Worm (Caenorhabditis elegans) whole organism, L4 larva: ENCODE measurements around the gene ins-7.

Source experiments
- T26A8.4 ChIP-seq: fragments of 200-800 bp; sonication (Bioruptor generic); IDR thresholded peaks from 2 replicates; pipeline ENCODE4 v1.3.6; 2022; ENCODE audit warnings: missing genetic modification characterization, missing compliant biosample characterization
- madf-9 ChIP-seq: fragments of 200-800 bp; sonication (Bioruptor generic); conservative IDR thresholded peaks from 2 replicates; pipeline ENCODE4 v1.3.6; 2022; ENCODE audit warnings: missing genetic modification reagents, missing genetic modification characterization, missing compliant biosample characterization
- nhr-25 ChIP-seq: sonication (generic microtip); optimal IDR thresholded peaks from 2 replicates; lab custom pipeline; 2017; ENCODE audit warnings: missing genetic modification characterization, mild to moderate bottlenecking, missing compliant biosample characterization, antibody characterized with exemption, moderate library complexity, borderline replicate concordance; ENCODE audit not compliant: insufficient read depth
- nhr-42 ChIP-seq: fragments of 200-800 bp; sonication (Bioruptor generic); IDR thresholded peaks from 2 replicates; pipeline ENCODE4 v1.3.6; 2022; ENCODE audit warnings: missing genetic modification characterization, missing compliant biosample characterization
- nhr-6 ChIP-seq: fragments of 150-350 bp; optimal IDR thresholded peaks from 2 replicates; lab custom pipeline; 2014; ENCODE audit warnings: missing biosample characterization, missing genetic modification characterization
- skn-1 ChIP-seq: fragments of 150-350 bp; optimal IDR thresholded peaks from 2 replicates; lab custom pipeline; 2014; ENCODE audit warnings: missing biosample characterization, missing genetic modification characterization
- zag-1 ChIP-seq: fragments of 150-350 bp; optimal IDR thresholded peaks from 2 replicates; lab custom pipeline; 2014; ENCODE audit warnings: missing biosample characterization, missing genetic modification characterization
- ztf-11 ChIP-seq: fragments of 150-350 bp; optimal IDR thresholded peaks from 2 replicates; lab custom pipeline; 2014; ENCODE audit warnings: missing biosample characterization, missing genetic modification characterization

- TF ChIP-seq nhr-25, result no peak
- no peak for TF ChIP-seq nhr-6
- TF ChIP-seq skn-1, result no peak
- no peak for TF ChIP-seq ztf-11 (tag; lab: Kevin White, UChicago)
- no peak for TF ChIP-seq nhr-42 (GFP tag; lab: Robert Waterston, UW)
- TF ChIP-seq T26A8.4 (GFP tag; lab: Robert Waterston, UW), result no peak
- TF ChIP-seq zag-1 (tag; lab: Kevin White, UChicago), result no peak
- TF ChIP-seq madf-9 (GFP tag; lab: Robert Waterston, UW), result no peak
These were observed 15.6 kb downstream of the ins-7 start for ce11 chrIV:9667084-9667483.
